Fruit fly (Drosophila melanogaster) whole organism, embryonic: ENCODE data around the gene Sas-6.

Experiments used
- Adf1 ChIP-seq: fragments of 200-800 bp; sonication (Bioruptor generic); IDR thresholded peaks from 2 replicates; pipeline ENCODE4 v1.3.6; 2022; ENCODE audit warnings: missing biosample characterization, missing genetic modification characterization
- CG11093 ChIP-seq: fragments of 200-800 bp; sonication (Bioruptor generic); IDR thresholded peaks from 3 replicates; pipeline ENCODE4 v1.3.6; 2022; ENCODE audit warnings: missing biosample characterization, missing genetic modification characterization
- CG11398 ChIP-seq: fragments of 200-800 bp; sonication (Bioruptor generic); optimal IDR thresholded peaks from 2 replicates; lab custom pipeline; 2016; ENCODE audit warnings: missing biosample characterization, missing genetic modification characterization
- CG12236 ChIP-seq: fragments of 200-800 bp; sonication (Bioruptor generic); optimal IDR thresholded peaks from 2 replicates; lab custom pipeline; 2016; ENCODE audit warnings: missing biosample characterization, missing genetic modification characterization
- CG12391 ChIP-seq: fragments of 200-800 bp; sonication (Bioruptor generic); optimal IDR thresholded peaks from 3 replicates; lab custom pipeline; 2018; ENCODE audit warnings: missing biosample characterization, mild to moderate bottlenecking, missing genetic modification characterization, moderate library complexity
- CG14014 ChIP-seq: fragments of 200-800 bp; sonication (Bioruptor generic); IDR thresholded peaks from 2 replicates; pipeline ENCODE4 v1.3.6; 2022; ENCODE audit warnings: missing biosample characterization, missing genetic modification characterization
- CG14710 ChIP-seq: fragments of 200-800 bp; sonication (Bioruptor generic); optimal IDR thresholded peaks from 3 replicates; lab custom pipeline; 2019; ENCODE audit warnings: missing biosample characterization, mild to moderate bottlenecking, missing genetic modification characterization, moderate library complexity
- CG1647 ChIP-seq: fragments of 200-800 bp; sonication (Bioruptor generic); optimal IDR thresholded peaks from 3 replicates; lab custom pipeline; 2016; ENCODE audit warnings: missing biosample characterization, missing genetic modification characterization
- CG2712 ChIP-seq: fragments of 200-800 bp; optimal IDR thresholded peaks from 3 replicates; lab custom pipeline; 2019; ENCODE audit warnings: missing biosample characterization, mild to moderate bottlenecking, missing genetic modification characterization, moderate library complexity
- CG30020 ChIP-seq: fragments of 200-800 bp; optimal IDR thresholded peaks from 2 replicates; lab custom pipeline; 2019; ENCODE audit warnings: missing biosample characterization, mild to moderate bottlenecking, missing genetic modification characterization, moderate library complexity
- CG3065 ChIP-seq: fragments of 200-800 bp; sonication (Bioruptor generic); optimal IDR thresholded peaks from 2 replicates; lab custom pipeline; 2016; ENCODE audit warnings: missing biosample characterization, missing genetic modification characterization
- CG32767 ChIP-seq: fragments of 200-800 bp; sonication (Bioruptor generic); IDR thresholded peaks from 2 replicates; pipeline ENCODE4 v1.3.6; 2022; ENCODE audit warnings: missing biosample characterization, missing genetic modification characterization
- CG34224 ChIP-seq: fragments of 200-800 bp; sonication (Bioruptor generic); IDR thresholded peaks from 3 replicates; pipeline ENCODE4 v1.3.6; 2022; ENCODE audit warnings: missing biosample characterization, missing genetic modification characterization; ENCODE audit not compliant: partially characterized antibody
- CG34376 ChIP-seq: fragments of 200-800 bp; sonication (Bioruptor generic); optimal IDR thresholded peaks from 2 replicates; lab custom pipeline; 2018; ENCODE audit warnings: missing biosample characterization, mild to moderate bottlenecking, missing genetic modification characterization
- CG4617 ChIP-seq: fragments of 200-800 bp; sonication (Bioruptor generic); optimal IDR thresholded peaks from 3 replicates; lab custom pipeline; 2016; ENCODE audit warnings: missing biosample characterization, missing genetic modification characterization, borderline replicate concordance
- CG6765 ChIP-seq: fragments of 200-800 bp; sonication (Bioruptor generic); optimal IDR thresholded peaks from 3 replicates; lab custom pipeline; 2017; ENCODE audit warnings: missing biosample characterization, mild to moderate bottlenecking, missing genetic modification characterization
- CG6791 ChIP-seq: fragments of 200-800 bp; sonication (Bioruptor generic); IDR thresholded peaks from 3 replicates; pipeline ENCODE4 v1.3.6; 2022; ENCODE audit warnings: missing biosample characterization, missing genetic modification characterization; ENCODE audit not compliant: partially characterized antibody
- CG7372 ChIP-seq: fragments of 200-800 bp; sonication (Bioruptor generic); IDR thresholded peaks from 2 replicates; pipeline ENCODE4 v1.3.6; 2022; ENCODE audit warnings: missing biosample characterization, missing genetic modification characterization
- CG7556 ChIP-seq: fragments of 200-800 bp; sonication (Bioruptor generic); optimal IDR thresholded peaks from 2 replicates; lab custom pipeline; 2017; ENCODE audit warnings: missing biosample characterization, mild to moderate bottlenecking, missing genetic modification characterization
- CG7786 ChIP-seq: fragments of 200-800 bp; sonication (Bioruptor generic); optimal IDR thresholded peaks from 2 replicates; lab custom pipeline; 2016; ENCODE audit warnings: missing biosample characterization, missing genetic modification characterization
- Dbx ChIP-seq: fragments of 200-800 bp; sonication (Bioruptor generic); IDR thresholded peaks from 3 replicates; pipeline ENCODE4 v1.3.6; 2022; ENCODE audit warnings: missing biosample characterization, missing genetic modification characterization
- Dip2 ChIP-seq: fragments of 200-800 bp; sonication (Bioruptor generic); IDR thresholded peaks from 2 replicates; pipeline ENCODE4 v1.3.6; 2022; ENCODE audit warnings: missing biosample characterization, missing genetic modification characterization
- E2f2 ChIP-seq: fragments of 200-800 bp; sonication (Bioruptor generic); IDR thresholded peaks from 2 replicates; pipeline ENCODE4 v1.3.6; 2022; ENCODE audit warnings: missing biosample characterization, missing genetic modification characterization
- ERR ChIP-seq: fragments of 200-800 bp; sonication (Bioruptor generic); optimal IDR thresholded peaks from 2 replicates; lab custom pipeline; 2016; ENCODE audit warnings: missing biosample characterization, missing genetic modification characterization
- Elba2 ChIP-seq: fragments of 200-800 bp; sonication (Bioruptor generic); optimal IDR thresholded peaks from 3 replicates; lab custom pipeline; 2016; ENCODE audit warnings: missing biosample characterization, missing genetic modification characterization
- Hand ChIP-seq: fragments of 200-800 bp; sonication (Bioruptor generic); optimal IDR thresholded peaks from 2 replicates; lab custom pipeline; 2017; ENCODE audit warnings: mild to moderate bottlenecking, missing biosample characterization, missing genetic modification reagents, missing genetic modification characterization
- Hr39 ChIP-seq: fragments of >200 bp; optimal IDR thresholded peaks from 2 replicates; lab custom pipeline; 2017
- Hr51 ChIP-seq, 2 experiments: fragments of 200-800 bp; sonication (Bioruptor generic); optimal IDR thresholded peaks; 2 replicates in 1 of 2; 3 replicates in 1 of 2; lab custom pipeline; 2016 to 2018; ENCODE audit warnings: missing biosample characterization in 2 of 2, missing genetic modification characterization in 2 of 2, mild to moderate bottlenecking in 1 of 2, moderate library complexity in 1 of 2
- MBD-R2 ChIP-seq: fragments of 200-800 bp; sonication (Bioruptor generic); IDR thresholded peaks from 2 replicates; pipeline ENCODE4 v1.3.6; 2022; ENCODE audit warnings: missing biosample characterization, missing genetic modification characterization
- NFAT ChIP-seq: fragments of 200-800 bp; sonication (Bioruptor generic); IDR thresholded peaks from 2 replicates; pipeline ENCODE4 v1.3.6; 2022; ENCODE audit warnings: missing biosample characterization, missing genetic modification characterization
- Nf-YA ChIP-seq: fragments of 200-800 bp; sonication (Bioruptor generic); IDR thresholded peaks from 2 replicates; pipeline ENCODE4 v1.3.6; 2022; ENCODE audit warnings: missing biosample characterization, missing genetic modification characterization
- Oaz ChIP-seq: fragments of 200-800 bp; sonication (Bioruptor generic); IDR thresholded peaks from 2 replicates; pipeline ENCODE4 v1.3.6; 2022; ENCODE audit warnings: missing biosample characterization, missing genetic modification characterization
- Sin3A ChIP-seq: fragments of >200 bp; optimal IDR thresholded peaks from 2 replicates; lab custom pipeline; 2018
- Sox100B ChIP-seq: fragments of 200-800 bp; sonication (Bioruptor generic); optimal IDR thresholded peaks from 3 replicates; lab custom pipeline; 2018; ENCODE audit warnings: missing biosample characterization, mild to moderate bottlenecking, missing genetic modification characterization
- Stat92E ChIP-seq, 3 experiments: fragments of >200 bp in 2 of 3; fragments of 200-800 bp in 1 of 3; sonication (Bioruptor generic) in 1 of 3; optimal IDR thresholded peaks; 2 replicates each; lab custom pipeline; 2017 to 2019; ENCODE audit warnings: missing biosample characterization in 3 of 3, missing genetic modification characterization in 3 of 3, mild to moderate bottlenecking in 1 of 3, moderate library complexity in 1 of 3
- Taf1 ChIP-seq: fragments of 200-800 bp; sonication (Bioruptor generic); IDR thresholded peaks from 2 replicates; pipeline ENCODE4 v1.3.6; 2022; ENCODE audit warnings: missing biosample characterization, missing genetic modification characterization
- ara ChIP-seq: fragments of 200-800 bp; sonication (Bioruptor generic); IDR thresholded peaks from 2 replicates; pipeline ENCODE4 v1.3.6; 2022; ENCODE audit warnings: missing biosample characterization, missing genetic modification characterization
- az2 ChIP-seq: fragments of 200-800 bp; sonication (Bioruptor generic); optimal IDR thresholded peaks from 3 replicates; lab custom pipeline; 2016; ENCODE audit warnings: missing biosample characterization, missing genetic modification characterization
- caup ChIP-seq: fragments of 200-800 bp; sonication (Bioruptor generic); optimal IDR thresholded peaks from 3 replicates; lab custom pipeline; 2017; ENCODE audit warnings: missing biosample characterization, mild to moderate bottlenecking, missing genetic modification characterization, moderate library complexity; ENCODE audit not compliant: severe bottlenecking
- eve ChIP-seq, 2 experiments: fragments of >200 bp; optimal IDR thresholded peaks; 2 replicates each; lab custom pipeline; 2017; ENCODE audit warnings: missing biosample characterization in 2 of 2, missing genetic modification characterization in 2 of 2
- gro ChIP-seq: fragments of 200-800 bp; sonication (Bioruptor generic); optimal IDR thresholded peaks from 2 replicates; lab custom pipeline; 2016; ENCODE audit warnings: missing biosample characterization, missing genetic modification characterization
- hb ChIP-seq: fragments of 200-800 bp; sonication (Bioruptor generic); IDR thresholded peaks from 3 replicates; pipeline ENCODE4 v1.3.6; 2022; ENCODE audit warnings: missing biosample characterization, missing genetic modification characterization; ENCODE audit not compliant: partially characterized antibody
- inv ChIP-seq: fragments of 200-800 bp; sonication (Bioruptor generic); IDR thresholded peaks from 2 replicates; pipeline ENCODE4 v1.3.6; 2022; ENCODE audit warnings: missing biosample characterization, missing genetic modification characterization; ENCODE audit not compliant: partially characterized antibody
- lab ChIP-seq: fragments of 200-800 bp; sonication (Bioruptor generic); optimal IDR thresholded peaks from 3 replicates; lab custom pipeline; 2017; ENCODE audit warnings: missing biosample characterization, missing genetic modification characterization, mild to moderate bottlenecking, moderate library complexity, missing genetic modification reagents
- lilli ChIP-seq: fragments of 200-800 bp; sonication (Bioruptor generic); optimal IDR thresholded peaks from 3 replicates; lab custom pipeline; 2016; ENCODE audit warnings: missing biosample characterization, missing genetic modification characterization
- prd ChIP-seq, 3 experiments: fragments of >200 bp in 2 of 3; fragments of 200-800 bp in 1 of 3; sonication (Bioruptor generic) in 1 of 3; optimal IDR thresholded peaks in 2 of 3; IDR thresholded peaks in 1 of 3; 2 replicates in 2 of 3; 3 replicates in 1 of 3; pipeline versions ENCODE4 v1.3.6 to Lab custom; 2017 to 2022; ENCODE audit warnings: missing biosample characterization in 1 of 3, missing genetic modification characterization in 1 of 3
- row ChIP-seq: fragments of 200-800 bp; sonication (Bioruptor generic); IDR thresholded peaks from 3 replicates; pipeline ENCODE4 v1.3.6; 2022; ENCODE audit warnings: missing biosample characterization, missing genetic modification characterization
- stc ChIP-seq: fragments of 200-800 bp; sonication (Bioruptor generic); IDR thresholded peaks from 2 replicates; pipeline ENCODE4 v1.3.6; 2022; ENCODE audit warnings: missing biosample characterization, missing genetic modification characterization
- sug ChIP-seq: fragments of 200-800 bp; optimal IDR thresholded peaks from 2 replicates; lab custom pipeline; 2019; ENCODE audit warnings: missing biosample characterization, mild to moderate bottlenecking, missing genetic modification characterization, moderate library complexity
- trh ChIP-seq: fragments of 200-800 bp; sonication (Bioruptor generic); optimal IDR thresholded peaks from 2 replicates; lab custom pipeline; 2016; ENCODE audit warnings: missing biosample characterization, missing genetic modification characterization
- vvl ChIP-seq: fragments of 200-800 bp; sonication (Bioruptor generic); IDR thresholded peaks from 2 replicates; pipeline ENCODE4 v1.3.6; 2022; ENCODE audit warnings: missing biosample characterization, missing genetic modification characterization
- zfh2 ChIP-seq: fragments of 200-800 bp; sonication (Bioruptor generic); optimal IDR thresholded peaks from 2 replicates; lab custom pipeline; 2016; ENCODE audit warnings: missing biosample characterization, missing genetic modification characterization

Sas-6 gene

dm6 chr3R:30039494-30039893 lies 44.3 kb downstream of the Sas-6 start, which contains the start of the genes janA, Sry-alpha and Sry-beta (continued):
- TF ChIP-seq Sin3A (lab: Kevin White, UChicago), result peak; percentile 73
- peak; percentile 92 for TF ChIP-seq CG4617 (GFP tag; lab: Kevin White, UChicago)
- TF ChIP-seq Dbx (GFP tag; lab: Robert Waterston, UW), result peak; percentile 49; the same call in 1 of the 3 replicates
- TF ChIP-seq prd (optimal IDR thresholded peaks at IDR 0.05; lab: Kevin White, UChicago), result no peak
- TF ChIP-seq prd (GFP tag; IDR thresholded peaks at IDR 0.05; lab: Robert Waterston, UW), result peak; percentile 10; the same call in 1 of the 3 replicates
- TF ChIP-seq CG6765, result no peak
- TF ChIP-seq Hr39, result no peak
- no peak for TF ChIP-seq Hand (GFP tag; lab: Kevin White, UChicago)
- TF ChIP-seq inv (GFP tag; lab: Robert Waterston, UW), result peak; percentile 99
- no peak for TF ChIP-seq CG34376
- TF ChIP-seq CG30020, result peak; percentile 67
- TF ChIP-seq CG2712 (tag; lab: Kevin White, UChicago), result peak; percentile 54
- no peak for TF ChIP-seq ERR
- no peak for TF ChIP-seq lab
- no peak for TF ChIP-seq CG11398
- TF ChIP-seq CG11093 (GFP tag; lab: Robert Waterston, UW), result no peak
- TF ChIP-seq NFAT, result no peak
- no peak for TF ChIP-seq CG3065 (GFP tag; lab: Kevin White, UChicago)
- TF ChIP-seq CG12236, result no peak
- TF ChIP-seq Sox100B (GFP tag; lab: Kevin White, UChicago), result no peak
- no peak for TF ChIP-seq ara (GFP tag; lab: Robert Waterston, UW)
- TF ChIP-seq sug (tag; lab: Kevin White, UChicago), result no peak
- TF ChIP-seq CG6791, result peak; percentile 99
- TF ChIP-seq Stat92E (GFP tag; optimal IDR thresholded peaks at IDR 0.05; lab: Kevin White, UChicago), result peak in 1 of 3 experiments; percentile 29
- TF ChIP-seq MBD-R2, result peak; percentile 93
- no peak for TF ChIP-seq az2 (GFP tag; lab: Kevin White, UChicago)
- TF ChIP-seq zfh2 (GFP tag; lab: Kevin White, UChicago), result no peak
- no peak for TF ChIP-seq Elba2 (GFP tag; lab: Kevin White, UChicago)
- TF ChIP-seq gro (GFP tag; lab: Kevin White, UChicago), result no peak
- TF ChIP-seq Dip2 (GFP tag; lab: Robert Waterston, UW), result no peak
- peak; percentile 51 for TF ChIP-seq Adf1 (GFP tag; lab: Robert Waterston, UW)
- TF ChIP-seq CG7556 (GFP tag; lab: Kevin White, UChicago), result no peak
- peak; percentile 69 for TF ChIP-seq row (GFP tag; lab: Robert Waterston, UW)
- TF ChIP-seq Hr51 (GFP tag; optimal IDR thresholded peaks at IDR 0.05; lab: Kevin White, UChicago), result no peak
- TF ChIP-seq CG12391, result peak; percentile 59
- peak; percentile 42; the same call in 1 of the 2 replicates for TF ChIP-seq vvl
- TF ChIP-seq Taf1, result no peak
- TF ChIP-seq CG14710, result peak; percentile 62
- no peak for TF ChIP-seq CG1647 (GFP tag; lab: Kevin White, UChicago)
- TF ChIP-seq CG7372, result no peak
- no peak for TF ChIP-seq Oaz (GFP tag; lab: Robert Waterston, UW)
- no peak for TF ChIP-seq CG14014
- TF ChIP-seq E2f2 (GFP tag; lab: Robert Waterston, UW), result peak; percentile 71
- no peak for TF ChIP-seq trh (GFP tag; lab: Kevin White, UChicago)
- TF ChIP-seq CG34224 (GFP tag; lab: Robert Waterston, UW), result peak; percentile 100
- peak; percentile 69 for TF ChIP-seq CG32767 (GFP tag; lab: Robert Waterston, UW)
- no peak for TF ChIP-seq stc (GFP tag; lab: Robert Waterston, UW)
- TF ChIP-seq Nf-YA (GFP tag; lab: Robert Waterston, UW), result no peak
- TF ChIP-seq CG7786, result no peak
- no peak for TF ChIP-seq eve (GFP tag; optimal IDR thresholded peaks at IDR 0.05; lab: Kevin White, UChicago)
- TF ChIP-seq hb, result peak; percentile 99
- TF ChIP-seq caup (GFP tag; lab: Kevin White, UChicago), result no peak
- peak; percentile 56 for TF ChIP-seq lilli (GFP tag; lab: Kevin White, UChicago)
